Fruit fly (Drosophila melanogaster): ENCODE measurements around the gene CG11983.

- TF ChIP-seq Side (GFP tag; optimal IDR thresholded peaks at IDR 0.05) (no peak), Ravus (GFP tag; IDR thresholded peaks at IDR 0.05) (no peak)
Measured at dm6 chr3R:8963756-8964342, 44.3 kb upstream of the CG11983 start.

Measured in whole organism, embryonic.